Worm (Caenorhabditis elegans) whole organism, L1 larva: ENCODE measurements around the gene del-9.

Source experiments
- alr-1 ChIP-seq: fragments of 200-800 bp; sonication (Bioruptor generic); optimal IDR thresholded peaks from 2 replicates; lab custom pipeline; 2018; ENCODE audit warnings: borderline replicate concordance, mild to moderate bottlenecking, missing genetic modification characterization, missing compliant biosample characterization
- blmp-1 ChIP-seq: fragments of 150-350 bp; optimal IDR thresholded peaks from 2 replicates; lab custom pipeline; 2014; ENCODE audit warnings: missing biosample characterization, missing genetic modification characterization
- ceh-63 ChIP-seq: fragments of 200-800 bp; sonication (Bioruptor generic); optimal IDR thresholded peaks from 2 replicates; lab custom pipeline; 2018; ENCODE audit warnings: mild to moderate bottlenecking, missing genetic modification characterization, missing compliant biosample characterization
- ceh-8 ChIP-seq: fragments of 200-800 bp; sonication (Bioruptor generic); optimal IDR thresholded peaks from 2 replicates; lab custom pipeline; 2018; ENCODE audit warnings: mild to moderate bottlenecking, missing genetic modification characterization, moderate library complexity, missing compliant biosample characterization
- ceh-90 ChIP-seq: sonication (generic microtip); optimal IDR thresholded peaks from 2 replicates; lab custom pipeline; 2016; ENCODE audit warnings: missing genetic modification characterization, missing compliant biosample characterization
- efl-1 ChIP-seq, 4 experiments: fragments of 150-350 bp; optimal IDR thresholded peaks in 3 of 4; peaks in 1 of 4; 1 replicate in 1 of 4; 2 replicates in 3 of 4; lab custom pipeline; 2014; ENCODE audit warnings: missing biosample characterization in 2 of 4, missing genetic modification characterization in 2 of 4, missing genetic modification reagents in 2 of 4
- efl-3 ChIP-seq: fragments of 200-800 bp; sonication (Bioruptor generic); optimal IDR thresholded peaks from 2 replicates; lab custom pipeline; 2018; ENCODE audit warnings: mild to moderate bottlenecking, missing genetic modification characterization, missing compliant biosample characterization
- egl-13 ChIP-seq: sonication (generic microtip); optimal IDR thresholded peaks from 2 replicates; lab custom pipeline; 2016; ENCODE audit warnings: missing genotype, missing genetic modification reagents, missing genetic modification characterization, missing compliant biosample characterization
- ets-5 ChIP-seq: fragments of 200-800 bp; sonication (Bioruptor generic); IDR thresholded peaks from 2 replicates; pipeline ENCODE4 v1.3.6; 2022; ENCODE audit warnings: missing genetic modification characterization, missing compliant biosample characterization
- fkh-8 ChIP-seq: sonication (generic microtip); optimal IDR thresholded peaks from 2 replicates; lab custom pipeline; 2016; ENCODE audit warnings: mild to moderate bottlenecking, missing genetic modification characterization, missing compliant biosample characterization
- grh-1 ChIP-seq: fragments of 200-800 bp; sonication (Bioruptor generic); IDR thresholded peaks from 2 replicates; pipeline ENCODE4 v1.3.6; 2022; ENCODE audit warnings: missing genetic modification reagents, missing genetic modification characterization, missing compliant biosample characterization
- hlh-17 ChIP-seq: fragments of 200-800 bp; sonication (Bioruptor generic); optimal IDR thresholded peaks from 2 replicates; lab custom pipeline; 2018; ENCODE audit warnings: missing genetic modification characterization, mild to moderate bottlenecking, missing compliant biosample characterization, moderate library complexity, borderline replicate concordance
- hlh-4 ChIP-seq: sonication (generic microtip); optimal IDR thresholded peaks from 2 replicates; lab custom pipeline; 2016; ENCODE audit warnings: mild to moderate bottlenecking, missing genetic modification characterization, missing compliant biosample characterization
- lin-13 ChIP-seq: fragments of 150-350 bp; optimal IDR thresholded peaks from 2 replicates; lab custom pipeline; 2014; ENCODE audit warnings: missing biosample characterization, missing genetic modification reagents, missing genetic modification characterization
- lin-14 ChIP-seq: fragments of 200-800 bp; sonication (Bioruptor generic); optimal IDR thresholded peaks from 2 replicates; lab custom pipeline; 2018; ENCODE audit warnings: mild to moderate bottlenecking, missing genetic modification characterization, moderate library complexity, missing compliant biosample characterization
- lsy-2 ChIP-seq, 2 experiments: fragments of 150-350 bp; optimal IDR thresholded peaks; 2 replicates each; lab custom pipeline; 2014; ENCODE audit warnings: missing biosample characterization in 2 of 2, missing genetic modification characterization in 2 of 2
- mab-9 ChIP-seq: fragments of 200-800 bp; sonication (Bioruptor generic); IDR thresholded peaks from 2 replicates; pipeline ENCODE4 v1.3.6; 2022; ENCODE audit warnings: missing genetic modification reagents, missing genetic modification characterization, missing compliant biosample characterization
- mep-1 ChIP-seq: fragments of 150-350 bp; optimal IDR thresholded peaks from 2 replicates; lab custom pipeline; 2014; ENCODE audit warnings: missing biosample characterization, missing genetic modification characterization
- nhr-12 ChIP-seq: sonication (generic microtip); optimal IDR thresholded peaks from 2 replicates; lab custom pipeline; 2017; ENCODE audit warnings: missing biosample characterization, missing genetic modification characterization
- nhr-20 ChIP-seq: sonication (generic microtip); optimal IDR thresholded peaks from 2 replicates; lab custom pipeline; 2016; ENCODE audit warnings: mild to moderate bottlenecking, missing genetic modification characterization, missing compliant biosample characterization
- nhr-28 ChIP-seq: fragments of 150-350 bp; optimal IDR thresholded peaks from 2 replicates; lab custom pipeline; 2014; ENCODE audit warnings: missing biosample characterization, missing genetic modification characterization
- nhr-71 ChIP-seq: sonication (generic microtip); optimal IDR thresholded peaks from 2 replicates; lab custom pipeline; 2016; ENCODE audit warnings: mild to moderate bottlenecking, missing genetic modification characterization, moderate library complexity, missing compliant biosample characterization
- nhr-76 ChIP-seq: sonication (generic microtip); optimal IDR thresholded peaks from 2 replicates; lab custom pipeline; 2017; ENCODE audit warnings: missing biosample characterization, missing genetic modification characterization
- nhr-77 ChIP-seq: fragments of 150-350 bp; optimal IDR thresholded peaks from 2 replicates; lab custom pipeline; 2014; ENCODE audit warnings: missing biosample characterization, missing genetic modification characterization
- nhr-90 ChIP-seq: sonication (generic microtip); optimal IDR thresholded peaks from 2 replicates; lab custom pipeline; 2016; ENCODE audit warnings: mild to moderate bottlenecking, missing genetic modification characterization, missing compliant biosample characterization; ENCODE audit not compliant: poor library complexity
- rnt-1 ChIP-seq: sonication (generic microtip); optimal IDR thresholded peaks from 2 replicates; lab custom pipeline; 2016; ENCODE audit warnings: mild to moderate bottlenecking, missing genetic modification characterization, moderate library complexity, missing compliant biosample characterization
- sptf-1 ChIP-seq: fragments of 150-350 bp; optimal IDR thresholded peaks from 2 replicates; lab custom pipeline; 2014; ENCODE audit warnings: missing biosample characterization, missing genetic modification characterization
- unc-130 ChIP-seq: fragments of 150-350 bp; optimal IDR thresholded peaks from 2 replicates; lab custom pipeline; 2017; ENCODE audit warnings: missing biosample characterization, missing genetic modification characterization, inconsistent platforms
- unc-86 ChIP-seq: sonication (generic microtip); optimal IDR thresholded peaks from 2 replicates; lab custom pipeline; 2016; ENCODE audit warnings: missing genetic modification characterization, missing compliant biosample characterization
- unc-98 ChIP-seq: fragments of 200-800 bp; sonication (Bioruptor generic); IDR thresholded peaks from 2 replicates; pipeline ENCODE4 v1.3.6; 2022; ENCODE audit warnings: missing genetic modification characterization, missing compliant biosample characterization
- vab-15 ChIP-seq: sonication (generic microtip); optimal IDR thresholded peaks from 2 replicates; lab custom pipeline; 2017; ENCODE audit warnings: missing genotype, mild to moderate bottlenecking, missing genetic modification characterization, missing compliant biosample characterization
- zag-1 ChIP-seq: fragments of 150-350 bp; optimal IDR thresholded peaks from 2 replicates; lab custom pipeline; 2014; ENCODE audit warnings: missing biosample characterization, missing genetic modification characterization

Gene del-9

ce11 chrX:3644796-3645195 lies 27.7 kb upstream of the del-9 start, which contains the start of gene tmem-24:
Gene tmem-24, minus strand, starts transcription at chrX:3644896.
- TF ChIP-seq mab-9 (GFP tag; lab: Robert Waterston, UW) (no peak), sptf-1 (tag; lab: Kevin White, UChicago) (no peak), nhr-77 (tag; lab: Kevin White, UChicago) (no peak), nhr-28 (tag; lab: Kevin White, UChicago) (no peak), rnt-1 (tag; lab: Kevin White, UChicago) (no peak)
- TF ChIP-seq, all 84 proteins: peak for 0

ce11 chrX:3634782-3635181 lies 17.7 kb upstream of the del-9 start:
- no peak for TF ChIP-seq fkh-8 (tag; lab: Kevin White, UChicago)
- TF ChIP-seq lin-13 (GFP tag; lab: Kevin White, UChicago): no peak
- TF ChIP-seq efl-1 (optimal IDR thresholded peaks at IDR 0.05; lab: Kevin White, UChicago): no peak
- peak in 1 of 2 experiments; percentile 42 for TF ChIP-seq efl-1 (GFP tag; optimal IDR thresholded peaks at IDR 0.05 in 1 of 2; lab: Kevin White, UChicago)
- TF ChIP-seq lin-14 (GFP tag; lab: Kevin White, UChicago): peak; percentile 52

DNA sequence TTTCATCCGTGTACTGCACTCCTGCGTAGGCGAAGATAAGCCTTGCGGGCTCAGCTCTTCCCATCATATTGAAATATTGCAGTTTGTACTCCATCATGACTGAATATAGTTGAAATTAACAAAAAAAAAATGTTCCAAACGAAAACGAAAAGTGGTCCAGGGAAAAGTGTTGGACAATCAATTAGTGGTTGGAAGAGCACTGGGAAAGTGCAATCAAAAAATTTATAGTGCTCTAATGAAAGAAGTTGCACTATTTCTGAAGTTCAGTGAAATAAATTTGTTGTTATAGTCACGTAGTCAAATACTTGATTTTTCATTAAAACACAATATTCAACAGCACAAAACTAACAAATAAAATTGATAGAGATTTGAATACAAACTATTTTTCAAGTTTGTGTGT lies 16.5 kb upstream of the del-9 start, which contains the start of gene gst-11:
Gene gst-11 (minus strand): TSS at position 101 of the 400 bp plus-strand sequence.
- TF ChIP-seq ceh-8 (GFP tag; lab: Kevin White, UChicago) (peak; percentile 25), blmp-1 (tag; lab: Kevin White, UChicago) (no peak)
- TF ChIP-seq, all 84 proteins: peak for 1

ce11 chrX:3631550-3631949 lies 14.4 kb upstream of the del-9 start:
- TF ChIP-seq egl-13 (tag; lab: Kevin White, UChicago) (no peak), unc-98 (GFP tag; lab: Robert Waterston, UW) (0 out of 2 replicates have a peak, but pooled peaks have one; percentile 8), ets-5 (GFP tag; lab: Robert Waterston, UW) (peak; percentile 87; the same call in 1 of the 2 replicates), ceh-63 (no peak), zag-1 (tag; lab: Kevin White, UChicago) (no peak), mep-1 (no peak), lsy-2 (tag; optimal IDR thresholded peaks at IDR 0.05; lab: Kevin White, UChicago) (no peak), nhr-12 (tag; lab: Kevin White, UChicago) (no peak), alr-1 (peak; percentile 36), unc-130 (no peak), hlh-17 (GFP tag; lab: Kevin White, UChicago) (peak; percentile 30), blmp-1 (tag; lab: Kevin White, UChicago) (no peak), hlh-4 (tag; lab: Kevin White, UChicago) (no peak)

DNA sequence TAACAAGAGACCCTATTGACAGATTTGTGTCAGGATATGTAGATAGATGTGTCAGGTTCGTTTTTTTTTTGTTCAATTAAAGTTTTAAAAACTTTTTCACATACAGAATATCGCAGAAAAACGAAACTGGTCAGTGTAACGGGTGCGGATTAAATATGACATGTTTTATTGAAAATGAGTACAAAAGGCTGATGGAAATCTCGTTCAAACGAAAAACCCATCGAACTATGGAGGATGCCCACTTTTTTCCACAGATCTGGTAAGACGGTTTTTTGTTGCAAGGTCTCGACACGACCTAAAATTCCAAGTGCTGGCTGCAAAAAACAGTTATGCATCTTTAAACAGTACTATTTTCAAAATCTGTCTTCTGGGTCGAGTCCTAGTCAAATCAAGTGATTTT lies 13.0 kb upstream of the del-9 start:
- no peak for TF ChIP-seq ceh-90 (tag; lab: Kevin White, UChicago)
- TF ChIP-seq efl-3 (GFP tag; lab: Kevin White, UChicago): no peak
- TF ChIP-seq ets-5 (GFP tag; lab: Robert Waterston, UW): no peak

DNA sequence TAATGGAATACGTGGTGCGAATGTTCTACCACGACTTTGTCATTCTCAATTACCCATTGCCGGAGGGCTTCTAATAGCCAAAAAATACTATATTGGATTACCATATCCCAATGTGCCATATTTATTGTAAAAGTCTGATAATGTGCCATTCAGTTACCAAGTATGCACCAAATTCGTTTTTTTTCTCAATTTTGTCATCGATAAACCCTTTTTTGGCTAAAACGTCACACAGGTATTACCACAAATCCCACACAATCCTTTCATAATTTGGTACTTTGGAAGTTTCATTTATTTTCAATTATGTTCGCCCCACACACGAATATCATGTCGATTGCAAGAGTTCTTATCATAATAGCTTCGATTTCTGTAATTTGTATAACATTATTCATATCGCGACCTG lies 10.9 kb upstream of the del-9 start, which contains the start of gene vep-2:
Gene vep-2 (plus strand): TSS at position 301 of the 400 bp plus-strand sequence.
- no peak for TF ChIP-seq nhr-71 (tag; lab: Kevin White, UChicago)
- no peak for TF ChIP-seq grh-1
- no peak for TF ChIP-seq unc-86
- TF ChIP-seq lin-14 (GFP tag; lab: Kevin White, UChicago): no peak
- TF ChIP-seq nhr-76 (tag; lab: Kevin White, UChicago): no peak
- TF ChIP-seq mep-1: no peak
- TF ChIP-seq egl-13 (tag; lab: Kevin White, UChicago): no peak
- no peak for TF ChIP-seq nhr-20 (tag; lab: Kevin White, UChicago)
- TF ChIP-seq vab-15: no peak
- no peak for TF ChIP-seq nhr-90 (tag; lab: Kevin White, UChicago)
- TF ChIP-seq ets-5 (GFP tag; lab: Robert Waterston, UW): no peak
- TF ChIP-seq ceh-90 (tag; lab: Kevin White, UChicago): no peak
- no peak for TF ChIP-seq efl-3 (GFP tag; lab: Kevin White, UChicago)
- no peak for TF ChIP-seq blmp-1 (tag; lab: Kevin White, UChicago)
